Worm (Caenorhabditis elegans): ENCODE results near the gene T28C12.1.

T28C12.1 gene

DNA sequence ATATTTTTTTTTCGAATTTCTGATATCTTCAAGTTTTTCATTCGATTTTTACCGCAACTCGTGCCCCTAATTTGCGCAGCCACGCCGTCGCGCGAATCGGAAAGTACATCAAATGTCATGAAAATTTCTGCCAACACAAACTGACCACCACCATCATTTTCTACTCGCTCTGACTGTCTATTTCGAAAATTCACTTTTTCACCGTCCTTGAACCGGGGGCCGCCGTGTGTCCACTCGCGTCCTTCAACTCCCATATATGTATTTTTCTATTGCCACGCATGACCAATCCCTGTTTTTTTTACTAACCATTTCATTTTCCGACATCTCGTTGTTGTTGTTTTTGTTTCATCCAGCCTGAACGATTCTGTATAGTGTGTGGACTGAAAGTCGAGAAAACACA lies 17.9 kb downstream of the T28C12.1 start:
- TF ChIP-seq nhr-19 (GFP tag; conservative IDR thresholded peaks at IDR 0.05) (peak; percentile 13), snu-23 (GFP tag; optimal IDR thresholded peaks at IDR 0.05) (peak; percentile 41), sptf-1 (tag; optimal IDR thresholded peaks at IDR 0.05) (no peak), lin-14 (GFP tag; optimal IDR thresholded peaks at IDR 0.05) (peak; percentile 78), blmp-1 (tag; optimal IDR thresholded peaks at IDR 0.05) (peak; percentile 97), sup-37 (GFP tag; optimal IDR thresholded peaks at IDR 0.05) (no peak), nhr-20 (tag; optimal IDR thresholded peaks at IDR 0.05) (peak; percentile 58), jun-1 (tag; optimal IDR thresholded peaks at IDR 0.05) (no peak), efl-1 (optimal IDR thresholded peaks at IDR 0.05) (no peak), efl-1 (GFP tag; optimal IDR thresholded peaks at IDR 0.05 in 1 of 2) (peak in 1 of 2 experiments; percentile 82), ztf-4 (tag; optimal IDR thresholded peaks at IDR 0.05) (no peak), ces-1 (GFP tag; optimal IDR thresholded peaks at IDR 0.05) (no peak), swsn-7 (tag; optimal IDR thresholded peaks at IDR 0.05) (no peak), nhr-28 (tag; optimal IDR thresholded peaks at IDR 0.05) (no peak), nhr-85 (tag) (peak; percentile 30), nhr-71 (tag; optimal IDR thresholded peaks at IDR 0.05) (peak; percentile 34), ztf-11 (tag; optimal IDR thresholded peaks at IDR 0.05) (no peak), ceh-63 (GFP tag; optimal IDR thresholded peaks at IDR 0.05) (no peak), nhr-90 (tag; optimal IDR thresholded peaks at IDR 0.05; ENCODE audit: poor library complexity) (peak; percentile 1), unc-130 (tag; optimal IDR thresholded peaks at IDR 0.05) (peak; percentile 6), mep-1 (tag; optimal IDR thresholded peaks at IDR 0.05) (peak; percentile 26), xbp-1 (tag; optimal IDR thresholded peaks at IDR 0.05) (no peak), lin-35 (GFP tag; optimal IDR thresholded peaks at IDR 0.05) (peak in 1 of 2 experiments; percentile 13)

DNA sequence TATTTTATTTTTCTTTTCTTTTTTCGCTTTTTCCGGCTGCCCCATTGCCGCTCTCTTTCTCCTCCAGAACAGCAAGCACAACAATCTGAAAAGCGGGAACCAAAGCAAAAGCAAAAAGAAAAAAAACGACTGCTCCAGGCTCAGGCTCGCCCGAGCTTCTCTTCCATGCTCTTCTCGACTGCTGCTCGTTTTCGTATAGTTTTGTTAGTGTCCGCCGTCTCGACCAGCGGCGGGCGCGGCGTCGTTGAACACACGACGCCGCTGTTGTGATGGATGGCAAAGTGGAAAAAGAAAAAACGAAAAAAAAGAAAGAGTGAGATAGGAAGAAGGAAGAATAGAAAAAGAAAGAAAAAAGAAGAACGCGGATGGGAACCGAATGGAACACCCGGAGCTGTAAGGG lies 18.4 kb downstream of the T28C12.1 start:
- TF ChIP-seq lin-14 (GFP tag; optimal IDR thresholded peaks at IDR 0.05) (peak; percentile 47), blmp-1 (tag; optimal IDR thresholded peaks at IDR 0.05) (peak; percentile 65), nhr-12 (tag; optimal IDR thresholded peaks at IDR 0.05) (no peak)

DNA sequence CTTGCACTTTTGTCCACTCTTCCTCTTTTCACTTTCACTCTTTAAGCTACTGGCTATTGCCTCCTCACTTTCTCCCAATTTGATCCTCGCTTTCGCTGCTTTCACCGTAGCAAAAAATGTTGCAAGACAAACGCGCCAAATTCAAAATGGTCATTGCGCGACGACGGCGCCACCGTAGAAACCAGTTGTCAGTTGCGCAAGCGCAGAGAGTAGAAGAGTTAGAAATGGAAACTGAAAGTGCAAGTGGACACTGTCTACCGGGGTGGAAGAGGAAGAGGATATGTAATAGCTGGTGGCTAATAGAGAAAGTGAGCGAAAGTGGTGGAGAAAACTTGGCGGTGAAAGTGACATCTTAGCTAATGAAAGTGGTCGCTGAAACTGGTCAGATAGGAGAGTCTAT lies 19.4 kb downstream of the T28C12.1 start:
- TF ChIP-seq blmp-1 (tag; optimal IDR thresholded peaks at IDR 0.05) (peak; percentile 100), snu-23 (GFP tag; optimal IDR thresholded peaks at IDR 0.05) (no peak)

DNA sequence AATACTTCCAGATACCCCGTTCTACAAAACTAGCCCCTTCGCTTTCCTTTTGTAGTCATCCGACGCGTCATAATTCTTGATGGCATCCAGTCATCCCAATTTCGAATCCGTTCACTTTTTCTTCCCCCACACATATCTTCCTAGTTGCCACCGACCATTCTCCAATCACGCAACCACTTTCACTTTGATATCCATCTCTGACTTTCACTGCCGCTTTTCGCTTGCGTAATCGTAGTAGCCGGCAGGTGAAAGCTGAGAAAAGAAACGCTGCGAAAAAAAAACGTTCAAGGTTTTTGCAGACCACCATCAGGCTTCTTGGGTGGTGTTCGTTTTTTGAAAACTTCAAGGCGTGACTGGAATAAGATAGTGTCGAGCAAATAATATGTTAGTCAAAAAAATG lies 20.6 kb downstream of the T28C12.1 start:
- no peak for TF ChIP-seq ztf-11 (tag; optimal IDR thresholded peaks at IDR 0.05)
- TF ChIP-seq blmp-1 (tag; optimal IDR thresholded peaks at IDR 0.05) = peak; percentile 100
- no peak for TF ChIP-seq ceh-82 (tag; optimal IDR thresholded peaks at IDR 0.05)
- TF ChIP-seq nhr-84 (tag; optimal IDR thresholded peaks at IDR 0.05) = no peak
- TF ChIP-seq Y116A8C.19 (tag; optimal IDR thresholded peaks at IDR 0.05; ENCODE audit: borderline replicate concordance) = no peak
- TF ChIP-seq alr-1 (tag; optimal IDR thresholded peaks at IDR 0.05; ENCODE audit: borderline replicate concordance) = no peak
- no peak for TF ChIP-seq tbx-2 (tag; optimal IDR thresholded peaks at IDR 0.05)
- no peak for TF ChIP-seq snu-23 (GFP tag; optimal IDR thresholded peaks at IDR 0.05)
- TF ChIP-seq efl-1 (optimal IDR thresholded peaks at IDR 0.05) = no peak
- TF ChIP-seq efl-1 (GFP tag; optimal IDR thresholded peaks at IDR 0.05 in 1 of 2) = no peak
- no peak for TF ChIP-seq fkh-4 (tag; optimal IDR thresholded peaks at IDR 0.05; ENCODE audit: borderline replicate concordance)
- TF ChIP-seq vab-15 (tag; optimal IDR thresholded peaks at IDR 0.05) = no peak
- peak; percentile 29 for TF ChIP-seq nhr-85 (tag)
- TF ChIP-seq unc-86 (tag; optimal IDR thresholded peaks at IDR 0.05) = no peak
- TF ChIP-seq lsy-2 (tag; optimal IDR thresholded peaks at IDR 0.05) = no peak

DNA sequence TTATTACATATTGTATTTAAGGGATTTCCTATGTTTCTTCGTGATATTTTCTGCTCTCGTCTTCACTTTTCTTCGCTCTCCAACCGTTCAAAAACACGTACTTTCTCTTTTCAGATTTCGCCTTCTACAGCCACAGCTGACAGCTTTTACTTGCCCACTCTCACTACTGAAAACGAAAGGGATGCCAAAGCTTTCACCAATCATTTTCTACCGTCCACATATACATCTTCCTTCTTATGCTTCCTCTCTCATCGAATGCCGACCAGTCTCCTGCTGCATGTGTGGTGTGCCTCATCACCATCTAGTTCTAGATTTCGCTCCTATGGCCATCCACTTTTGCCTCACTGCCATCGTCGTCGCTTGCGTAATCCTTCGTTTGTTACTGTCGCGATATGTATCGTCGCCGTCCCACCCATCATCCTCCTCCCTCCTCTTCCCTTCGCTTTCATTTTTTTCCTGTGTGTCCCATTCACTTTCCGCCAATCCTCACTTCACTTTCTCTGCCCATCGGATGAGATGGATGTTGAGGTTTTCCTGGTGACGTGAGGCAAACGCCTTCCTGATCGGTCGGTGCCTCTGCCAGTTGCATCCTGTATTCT lies 21.6 kb downstream of the T28C12.1 start:
- TF ChIP-seq pax-3 (tag; optimal IDR thresholded peaks at IDR 0.05) (no peak), nhr-85 (tag) (peak; percentile 5), snpc-4 (tag; optimal IDR thresholded peaks at IDR 0.05) (no peak), lin-14 (GFP tag; optimal IDR thresholded peaks at IDR 0.05) (no peak), nhr-20 (tag; optimal IDR thresholded peaks at IDR 0.05) (no peak), elt-2 (tag; optimal IDR thresholded peaks at IDR 0.05) (peak; percentile 4), blmp-1 (tag; optimal IDR thresholded peaks at IDR 0.05) (peak; percentile 98), lin-13 (GFP tag; optimal IDR thresholded peaks at IDR 0.05) (no peak), mef-2 (tag; optimal IDR thresholded peaks at IDR 0.05) (no peak), ztf-11 (tag; optimal IDR thresholded peaks at IDR 0.05) (no peak), ceh-90 (tag; optimal IDR thresholded peaks at IDR 0.05) (no peak), ceh-88 (GFP tag; IDR thresholded peaks at IDR 0.05) (no peak), efl-1 (optimal IDR thresholded peaks at IDR 0.05) (no peak), efl-1 (GFP tag; optimal IDR thresholded peaks at IDR 0.05 in 1 of 2) (peak in 1 of 2 experiments; percentile 19), egl-13 (tag; optimal IDR thresholded peaks at IDR 0.05) (no peak), mdl-1 (tag; optimal IDR thresholded peaks at IDR 0.05) (no peak), aha-1 (tag; optimal IDR thresholded peaks at IDR 0.05) (no peak), ztf-4 (tag; optimal IDR thresholded peaks at IDR 0.05) (no peak), C16A3.4 (tag; optimal IDR thresholded peaks at IDR 0.05) (no peak), efl-3 (GFP tag; optimal IDR thresholded peaks at IDR 0.05) (no peak)

All from whole organism, L1 larva.